Fruit fly (Drosophila melanogaster): ENCODE data around the gene Apl.
A peak's percentile ranks its signal among the peaks of the same experiment; 100 is the strongest.

The Apl gene

DNA sequence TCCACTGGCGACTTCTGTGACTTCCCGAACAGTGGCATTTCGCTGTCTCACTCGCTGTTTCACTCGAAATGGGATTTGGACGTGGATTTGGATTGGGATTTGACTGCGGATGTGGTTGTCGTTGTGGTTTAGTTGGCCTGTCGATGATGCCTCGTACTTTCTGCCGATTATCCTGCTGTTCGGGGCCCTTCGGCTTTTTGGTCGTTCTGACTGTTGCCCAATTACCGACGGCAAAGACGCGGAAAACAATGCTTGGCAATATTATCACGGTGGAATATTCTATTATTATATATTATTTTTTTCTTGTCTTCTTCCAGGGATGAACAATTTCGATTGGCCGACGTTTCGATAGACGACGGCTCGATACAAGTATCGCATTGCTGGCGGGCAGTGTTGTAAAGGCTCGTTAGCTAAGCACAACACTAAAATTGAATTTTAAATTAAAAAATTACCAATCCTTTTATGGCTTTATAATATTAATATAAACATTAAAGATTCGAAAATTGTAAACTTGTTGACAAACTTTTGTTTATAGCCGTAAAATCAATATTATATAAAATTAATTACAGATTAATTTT lies 20.2 kb downstream of the Apl start, which contains the start of gene Mo25 (continued):
- TF ChIP-seq CG34376 (GFP tag; optimal IDR thresholded peaks at IDR 0.05) (peak; percentile 18), slbo (GFP tag; IDR thresholded peaks at IDR 0.05) (peak; percentile 70), az2 (GFP tag; optimal IDR thresholded peaks at IDR 0.05) (peak; percentile 52), onecut (GFP tag; IDR thresholded peaks at IDR 0.05) (peak; percentile 29; the same call in 1 of the 2 replicates), Doc3 (GFP tag; IDR thresholded peaks at IDR 0.05; ENCODE audit: partially characterized antibody) (peak; percentile 70), CG12744 (GFP tag; optimal IDR thresholded peaks at IDR 0.05) (no peak), Ets65A (GFP tag) (peak; percentile 11), Hr3 (GFP tag; optimal IDR thresholded peaks at IDR 0.05) (peak; percentile 42), Fer1 (GFP tag; optimal IDR thresholded peaks at IDR 0.05) (peak; percentile 63)

DNA sequence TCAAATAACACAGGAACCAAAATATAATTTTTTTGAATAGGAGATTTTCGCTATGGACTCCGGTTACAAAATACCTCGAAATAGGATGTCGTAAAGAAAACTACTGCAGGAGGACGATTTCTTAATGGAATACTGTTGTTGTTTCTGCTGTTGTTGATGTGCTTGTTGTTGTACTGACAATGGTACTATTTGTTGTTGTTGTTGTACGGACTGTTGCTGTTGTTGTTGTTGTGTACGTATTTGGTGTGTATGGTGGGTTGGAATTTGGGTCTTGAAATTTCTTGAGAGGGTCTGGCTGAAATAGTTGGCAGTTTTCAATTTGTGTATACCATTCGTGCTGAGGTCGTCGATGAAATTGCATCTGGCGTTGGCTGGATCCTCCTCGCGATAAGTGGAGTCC lies 31.2 kb downstream of the Apl start:
- no peak for TF ChIP-seq CG4730 (GFP tag; IDR thresholded peaks at IDR 0.05)
- peak; percentile 93 for TF ChIP-seq CG4360 (GFP tag; IDR thresholded peaks at IDR 0.05)
- no peak for TF ChIP-seq chif (GFP tag; optimal IDR thresholded peaks at IDR 0.05)
- no peak for TF ChIP-seq CG13624 (GFP tag; optimal IDR thresholded peaks at IDR 0.05)
- no peak for TF ChIP-seq CG34224 (GFP tag; IDR thresholded peaks at IDR 0.05; ENCODE audit: partially characterized antibody)

DNA sequence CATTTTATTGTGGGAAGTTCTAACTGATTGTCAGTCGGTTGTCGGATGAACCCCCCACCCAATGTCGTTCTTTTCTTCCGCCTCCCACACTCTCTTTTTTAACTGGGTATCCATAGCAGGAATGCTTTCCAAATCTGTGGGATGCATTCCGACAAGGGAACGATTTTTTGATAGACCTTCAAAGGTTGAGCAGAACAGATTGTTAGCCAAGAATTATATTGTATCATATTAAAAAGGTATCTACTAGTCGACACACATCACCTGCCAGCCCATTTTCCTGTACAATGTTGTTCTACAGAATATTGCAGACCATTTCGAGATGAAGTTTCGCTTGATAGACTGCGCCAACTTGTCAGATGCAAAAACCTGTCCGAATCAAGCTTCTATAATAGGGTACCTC lies 34.8 kb downstream of the Apl start:
- TF ChIP-seq CG9797 (GFP tag; optimal IDR thresholded peaks at IDR 0.05) (no peak), HLHmδ (GFP tag; optimal IDR thresholded peaks at IDR 0.05) (no peak), salm (tag; optimal IDR thresholded peaks at IDR 0.05) (no peak), nom (GFP tag; optimal IDR thresholded peaks at IDR 0.05) (no peak), Hand (GFP tag; optimal IDR thresholded peaks at IDR 0.05) (no peak), TFAM (GFP tag; optimal IDR thresholded peaks at IDR 0.05) (no peak), CG4360 (GFP tag; IDR thresholded peaks at IDR 0.05) (no peak), CG1233 (GFP tag; optimal IDR thresholded peaks at IDR 0.05) (no peak), Dek (tag; optimal IDR thresholded peaks at IDR 0.05) (no peak), E2f2 (GFP tag; IDR thresholded peaks at IDR 0.05) (no peak), da (GFP tag; optimal IDR thresholded peaks at IDR 0.05) (no peak), CG18764 (GFP tag; optimal IDR thresholded peaks at IDR 0.05) (no peak), CHES-1-like (GFP tag; optimal IDR thresholded peaks at IDR 0.05) (no peak), CG10147 (GFP tag; optimal IDR thresholded peaks at IDR 0.05) (no peak), Usf (GFP tag; optimal IDR thresholded peaks at IDR 0.05) (no peak), CG12744 (GFP tag; optimal IDR thresholded peaks at IDR 0.05) (no peak), CG17912 (GFP tag; optimal IDR thresholded peaks at IDR 0.05) (no peak), CG33557 (GFP tag; optimal IDR thresholded peaks at IDR 0.05) (no peak)

DNA sequence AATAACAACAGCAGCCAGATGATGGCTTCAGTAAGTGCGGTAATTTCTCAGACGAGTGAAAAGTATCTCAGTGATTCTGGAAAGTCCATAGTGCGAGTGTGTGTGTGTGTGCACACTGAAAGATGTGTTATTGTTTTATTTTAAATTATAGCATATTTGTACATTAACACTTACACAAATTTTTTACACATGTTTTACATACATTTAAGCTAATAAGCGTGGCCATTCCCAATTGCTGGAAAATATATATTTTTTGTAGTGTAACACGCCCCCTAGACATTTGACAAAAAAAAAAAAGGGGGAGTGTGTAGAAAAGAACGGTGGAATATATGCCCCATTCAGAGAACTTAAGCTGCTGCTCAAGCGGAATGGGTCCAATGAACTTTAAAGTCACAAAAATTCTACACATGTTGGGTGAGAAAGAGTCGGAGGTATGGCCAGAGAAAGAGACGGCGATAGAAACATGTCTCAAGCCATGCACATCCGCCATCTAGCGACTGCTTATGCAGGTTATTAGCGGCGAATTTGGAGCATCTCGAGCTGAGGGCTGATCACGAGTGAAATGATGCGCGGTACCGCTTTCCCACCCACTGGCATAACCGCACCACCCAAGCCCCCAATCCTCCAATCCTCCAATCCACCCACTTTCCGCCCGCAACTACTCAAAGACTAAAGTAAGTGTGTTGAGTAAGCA lies 37.0 kb downstream of the Apl start:
- TF ChIP-seq CG15696 (tag; optimal IDR thresholded peaks at IDR 0.05) (no peak), CG16863 (GFP tag; optimal IDR thresholded peaks at IDR 0.05) (no peak), mirr (GFP tag; optimal IDR thresholded peaks at IDR 0.05) (no peak), bab2 (GFP tag; optimal IDR thresholded peaks at IDR 0.05) (no peak), Asciz (GFP tag; optimal IDR thresholded peaks at IDR 0.05) (no peak), Optix (GFP tag; IDR thresholded peaks at IDR 0.05) (no peak), CG9932 (GFP tag; IDR thresholded peaks at IDR 0.05) (no peak), CG34422 (GFP tag; IDR thresholded peaks at IDR 0.05) (0 out of 3 replicates have a peak, but pooled peaks have one; percentile 38), CTCF (GFP tag; optimal IDR thresholded peaks at IDR 0.05) (peak; percentile 77), CG12769 (tag; optimal IDR thresholded peaks at IDR 0.05) (no peak), cad (GFP tag; optimal IDR thresholded peaks at IDR 0.05) (no peak), Nf-YB (GFP tag; optimal IDR thresholded peaks at IDR 0.05) (no peak), Scr (GFP tag; IDR thresholded peaks at IDR 0.05; ENCODE audit: partially characterized antibody) (no peak), da (GFP tag; optimal IDR thresholded peaks at IDR 0.05) (no peak), GATAe (GFP tag; conservative IDR thresholded peaks at IDR 0.05) (no peak), MTF-1 (GFP tag; optimal IDR thresholded peaks at IDR 0.05; ENCODE audit: borderline replicate concordance) (no peak), CG7987 (GFP tag; optimal IDR thresholded peaks at IDR 0.05) (no peak), HmgZ (tag; optimal IDR thresholded peaks at IDR 0.05) (no peak)

Data from whole organism, embryonic.